Worm (Caenorhabditis elegans): ENCODE results near the gene C04A11.1.

C04A11.1 gene

ce11 chrX:13687111-13687512, 26.8 kb downstream of the C04A11.1 start (continued):
- no peak for TF ChIP-seq ceh-9 (tag; optimal IDR thresholded peaks at IDR 0.05)
- TF ChIP-seq pros-1 (tag; optimal IDR thresholded peaks at IDR 0.05), result no peak
- peak; percentile 85 for TF ChIP-seq sdc-2 (tag; optimal IDR thresholded peaks at IDR 0.05)
- no peak for TF ChIP-seq unc-3 (GFP tag; conservative IDR thresholded peaks at IDR 0.05)
- TF ChIP-seq unc-3 (tag; optimal IDR thresholded peaks at IDR 0.05), result no peak
- TF ChIP-seq dve-1 (tag; optimal IDR thresholded peaks at IDR 0.05), result no peak
- no peak for TF ChIP-seq pag-3 (tag; optimal IDR thresholded peaks at IDR 0.05; ENCODE audit: borderline replicate concordance)
- no peak for TF ChIP-seq mec-3 (tag; optimal IDR thresholded peaks at IDR 0.05; ENCODE audit: borderline replicate concordance)
- peak; percentile 50 for TF ChIP-seq ref-2 (tag; optimal IDR thresholded peaks at IDR 0.05)
- peak; percentile 89 for TF ChIP-seq ceh-31 (tag; optimal IDR thresholded peaks at IDR 0.05)
- TF ChIP-seq ztf-16 (tag; optimal IDR thresholded peaks at IDR 0.05), result no peak
- no peak for TF ChIP-seq fax-1 (tag; optimal IDR thresholded peaks at IDR 0.05)
- TF ChIP-seq K09A11.1 (tag; optimal IDR thresholded peaks at IDR 0.05; ENCODE audit: insufficient read depth), result no peak
- TF ChIP-seq Y22D7AL.16 (tag; optimal IDR thresholded peaks at IDR 0.05), result no peak
- no peak for TF ChIP-seq npax-4 (tag; optimal IDR thresholded peaks at IDR 0.05)
- TF ChIP-seq syd-9 (tag; optimal IDR thresholded peaks at IDR 0.05), result peak; percentile 57
- no peak for TF ChIP-seq T23F11.4 (GFP tag; optimal IDR thresholded peaks at IDR 0.05)
- TF ChIP-seq ahr-1 (tag; optimal IDR thresholded peaks at IDR 0.05), result no peak
- no peak for TF ChIP-seq ceh-22 (tag; optimal IDR thresholded peaks at IDR 0.05)
- TF ChIP-seq ceh-30 (tag; optimal IDR thresholded peaks at IDR 0.05), result no peak
- peak; percentile 51 for TF ChIP-seq ceh-18 (tag; optimal IDR thresholded peaks at IDR 0.05)

ce11 chrX:13687655-13688054, 27.3 kb downstream of the C04A11.1 start, which contains the start of gene adm-2:
adm-2 (plus strand) TSS chrX:13687955.
- TF ChIP-seq unc-86 (tag; optimal IDR thresholded peaks at IDR 0.05), result no peak
- no peak for TF ChIP-seq ceh-24 (tag; optimal IDR thresholded peaks at IDR 0.05)
- TF ChIP-seq tbx-7 (tag; optimal IDR thresholded peaks at IDR 0.05), result no peak
- no peak for TF ChIP-seq ahr-1 (tag; optimal IDR thresholded peaks at IDR 0.05)
- no peak for TF ChIP-seq ceh-34 (tag; optimal IDR thresholded peaks at IDR 0.05)
- no peak for TF ChIP-seq sdc-2 (tag; optimal IDR thresholded peaks at IDR 0.05)

ce11 chrX:13690333-13690732, 30.0 kb downstream of the C04A11.1 start:
- TF ChIP-seq tbx-2 (tag; optimal IDR thresholded peaks at IDR 0.05), result no peak
- no peak for TF ChIP-seq gmeb-2 (tag; optimal IDR thresholded peaks at IDR 0.05)
- no peak for TF ChIP-seq elt-4 (tag; optimal IDR thresholded peaks at IDR 0.05)
- TF ChIP-seq ceh-45 (GFP tag; IDR thresholded peaks at IDR 0.05), result no peak
- TF ChIP-seq mec-3 (tag; optimal IDR thresholded peaks at IDR 0.05; ENCODE audit: borderline replicate concordance), result no peak
- no peak for TF ChIP-seq ceh-9 (tag; optimal IDR thresholded peaks at IDR 0.05)
- TF ChIP-seq lin-11 (tag; optimal IDR thresholded peaks at IDR 0.05), result no peak
- TF ChIP-seq eyg-1 (tag; optimal IDR thresholded peaks at IDR 0.05), result no peak

ce11 chrX:13696152-13696551, 35.8 kb downstream of the C04A11.1 start:
- TF ChIP-seq elt-2 (tag; optimal IDR thresholded peaks at IDR 0.05) (no peak), ceh-45 (GFP tag; IDR thresholded peaks at IDR 0.05) (no peak), unc-42 (tag; optimal IDR thresholded peaks at IDR 0.05) (peak; percentile 54), pros-1 (tag; optimal IDR thresholded peaks at IDR 0.05) (no peak), dmd-4 (tag; optimal IDR thresholded peaks at IDR 0.05; ENCODE audit: borderline replicate concordance) (no peak), nfya-1 (tag; optimal IDR thresholded peaks at IDR 0.05) (peak; percentile 10), hlh-30 (tag; optimal IDR thresholded peaks at IDR 0.05; ENCODE audit: insufficient read depth) (no peak), sdc-2 (tag; optimal IDR thresholded peaks at IDR 0.05) (peak; percentile 67), sox-2 (GFP tag; IDR thresholded peaks at IDR 0.05) (no peak)

All from whole organism, late embryonic.